Worm (Caenorhabditis elegans) whole organism, L4 larva: Measurements from ENCODE around the gene med-1.
A peak's percentile ranks its signal among the peaks of the same experiment; 100 is the strongest.

Source experiments
- F44E2.7 ChIP-seq: fragments of 200-800 bp; sonication (Bioruptor generic); IDR thresholded peaks from 2 replicates; pipeline ENCODE4 v2.1.2; 2022; ENCODE audit warnings: missing genetic modification characterization, missing compliant biosample characterization
- T20F7.1 ChIP-seq: fragments of 200-800 bp; sonication (Bioruptor generic); optimal IDR thresholded peaks from 2 replicates; lab custom pipeline; 2018; ENCODE audit warnings: mild to moderate bottlenecking, missing genetic modification characterization, missing compliant biosample characterization
- Y105C5A.15 ChIP-seq: fragments of 200-800 bp; sonication (Bioruptor generic); IDR thresholded peaks from 2 replicates; pipeline ENCODE4 v1.3.6; 2022; ENCODE audit warnings: missing genetic modification characterization, missing compliant biosample characterization
- Y48G9A.11 ChIP-seq: fragments of 200-800 bp; sonication (Bioruptor generic); IDR thresholded peaks from 2 replicates; pipeline ENCODE4 v1.3.6; 2022; ENCODE audit warnings: missing genetic modification reagents, missing genetic modification characterization, missing compliant biosample characterization
- Y5F2A.4 ChIP-seq: fragments of 200-800 bp; sonication (Bioruptor generic); optimal IDR thresholded peaks from 2 replicates; lab custom pipeline; 2018; ENCODE audit warnings: mild to moderate bottlenecking, missing genetic modification characterization, missing compliant biosample characterization
- ZK546.5 ChIP-seq, 2 experiments: sonication (generic microtip); optimal IDR thresholded peaks; 2 replicates each; lab custom pipeline; 2017; ENCODE audit warnings: missing biosample characterization in 2 of 2, missing genetic modification characterization in 2 of 2
- aly-2 ChIP-seq: sonication (generic microtip); optimal IDR thresholded peaks from 2 replicates; lab custom pipeline; 2018; ENCODE audit warnings: missing biosample characterization, missing genetic modification characterization
- ceh-32 ChIP-seq: sonication (generic microtip); optimal IDR thresholded peaks from 2 replicates; lab custom pipeline; 2016; ENCODE audit warnings: mild to moderate bottlenecking, missing genetic modification characterization, missing compliant biosample characterization; ENCODE audit not compliant: poor library complexity
- ces-1 ChIP-seq: fragments of 150-350 bp; sonication (generic microtip); optimal IDR thresholded peaks from 4 replicates; lab custom pipeline; 2014; ENCODE audit warnings: missing biosample characterization, missing genetic modification reagents, missing genetic modification characterization
- daf-19 ChIP-seq: fragments of 200-800 bp; sonication (Bioruptor generic); conservative IDR thresholded peaks from 2 replicates; pipeline ENCODE4 v1.3.6; 2022; ENCODE audit warnings: missing genetic modification characterization, missing compliant biosample characterization
- daf-8 ChIP-seq: fragments of 200-800 bp; sonication (Bioruptor generic); IDR thresholded peaks from 2 replicates; pipeline ENCODE4 v1.3.6; 2022; ENCODE audit warnings: missing genetic modification characterization, missing compliant biosample characterization
- dmd-6 ChIP-seq: fragments of 200-800 bp; sonication (Bioruptor generic); IDR thresholded peaks from 2 replicates; pipeline ENCODE4 v1.3.6; 2022; ENCODE audit warnings: missing genetic modification reagents, missing genetic modification characterization, missing compliant biosample characterization
- dmd-8 ChIP-seq: fragments of 200-800 bp; sonication (Bioruptor generic); IDR thresholded peaks from 2 replicates; pipeline ENCODE4 v1.3.6; 2022; ENCODE audit warnings: missing genetic modification characterization, missing compliant biosample characterization
- dmd-9 ChIP-seq: fragments of 200-800 bp; sonication (Bioruptor generic); IDR thresholded peaks from 2 replicates; pipeline ENCODE4 v1.3.6; 2022; ENCODE audit warnings: missing genetic modification reagents, missing genetic modification characterization, missing compliant biosample characterization
- dpl-1 ChIP-seq: fragments of 150-350 bp; optimal IDR thresholded peaks from 2 replicates; lab custom pipeline; 2014; ENCODE audit warnings: missing biosample characterization, missing genetic modification reagents, missing genetic modification characterization
- egl-27 ChIP-seq: sonication (generic microtip); optimal IDR thresholded peaks from 3 replicates; lab custom pipeline; 2017; ENCODE audit warnings: missing biosample characterization, missing genetic modification reagents, missing genetic modification characterization
- egl-43 ChIP-seq: fragments of 200-800 bp; sonication (Bioruptor generic); IDR thresholded peaks from 2 replicates; pipeline ENCODE4 v1.3.6; 2022; ENCODE audit warnings: missing genetic modification reagents, missing genetic modification characterization, missing compliant biosample characterization
- fkh-10 ChIP-seq: fragments of 150-350 bp; optimal IDR thresholded peaks from 2 replicates; lab custom pipeline; 2014; ENCODE audit warnings: missing biosample characterization, missing genetic modification reagents, missing genetic modification characterization
- gei-8 ChIP-seq: fragments of 200-800 bp; sonication (Bioruptor generic); optimal IDR thresholded peaks from 2 replicates; lab custom pipeline; 2018; ENCODE audit warnings: mild to moderate bottlenecking, missing genetic modification characterization, missing compliant biosample characterization
- hlh-11 ChIP-seq: fragments of 200-800 bp; sonication (Bioruptor generic); optimal IDR thresholded peaks from 2 replicates; lab custom pipeline; 2018; ENCODE audit warnings: mild to moderate bottlenecking, missing genetic modification characterization, missing compliant biosample characterization
- hlh-30 ChIP-seq: sonication (generic microtip); optimal IDR thresholded peaks from 2 replicates; lab custom pipeline; 2017; ENCODE audit warnings: antibody characterized with exemption, mild to moderate bottlenecking, missing genetic modification characterization, missing compliant biosample characterization; ENCODE audit not compliant: insufficient read depth
- lim-7 ChIP-seq: fragments of 200-800 bp; sonication (Bioruptor generic); IDR thresholded peaks from 2 replicates; pipeline ENCODE4 v1.3.6; 2022; ENCODE audit warnings: missing genetic modification characterization, missing compliant biosample characterization
- lin-15B ChIP-seq: fragments of 150-350 bp; sonication (generic microtip); optimal IDR thresholded peaks from 3 replicates; lab custom pipeline; 2014; ENCODE audit warnings: missing biosample characterization, missing genetic modification characterization
- lsy-2 ChIP-seq, 2 experiments: fragments of 150-350 bp in 1 of 2; sonication (generic microtip) in 1 of 2; optimal IDR thresholded peaks; 2 replicates each; lab custom pipeline; 2014 to 2017; ENCODE audit warnings: missing biosample characterization in 2 of 2, missing genetic modification characterization in 2 of 2
- mdl-1 ChIP-seq, 2 experiments: fragments of 150-350 bp in 1 of 2; sonication (generic microtip) in 1 of 2; optimal IDR thresholded peaks; 2 replicates each; lab custom pipeline; 2014 to 2017; ENCODE audit warnings: missing biosample characterization in 2 of 2, missing genetic modification characterization in 2 of 2
- mep-1 ChIP-seq: fragments of 150-350 bp; sonication (generic microtip); optimal IDR thresholded peaks from 3 replicates; lab custom pipeline; 2014; ENCODE audit warnings: missing biosample characterization, missing genetic modification characterization
- mxl-2 ChIP-seq: fragments of 200-800 bp; sonication (Bioruptor generic); conservative IDR thresholded peaks from 2 replicates; pipeline ENCODE4 v1.3.6; 2022; ENCODE audit warnings: missing genetic modification reagents, missing genetic modification characterization, missing compliant biosample characterization
- mxl-3 ChIP-seq: fragments of 200-800 bp; sonication (Bioruptor generic); optimal IDR thresholded peaks from 2 replicates; lab custom pipeline; 2018; ENCODE audit warnings: mild to moderate bottlenecking, missing genetic modification characterization, missing compliant biosample characterization
- nhr-11 ChIP-seq: fragments of 150-350 bp; optimal IDR thresholded peaks from 2 replicates; lab custom pipeline; 2014; ENCODE audit warnings: missing biosample characterization, missing genetic modification characterization
- nhr-111 ChIP-seq: fragments of 200-800 bp; sonication (Bioruptor generic); optimal IDR thresholded peaks from 2 replicates; lab custom pipeline; 2018; ENCODE audit warnings: mild to moderate bottlenecking, missing genetic modification characterization, missing compliant biosample characterization
- nhr-48 ChIP-seq: sonication (generic microtip); optimal IDR thresholded peaks from 2 replicates; lab custom pipeline; 2016; ENCODE audit warnings: mild to moderate bottlenecking, missing genetic modification characterization, missing compliant biosample characterization
- nhr-76 ChIP-seq: fragments of 150-350 bp; optimal IDR thresholded peaks from 2 replicates; lab custom pipeline; 2014; ENCODE audit warnings: missing biosample characterization, missing genetic modification characterization
- nhr-77 ChIP-seq: fragments of 150-350 bp; optimal IDR thresholded peaks from 2 replicates; lab custom pipeline; 2014; ENCODE audit warnings: missing biosample characterization, missing genetic modification characterization
- pha-4 ChIP-seq, 2 experiments: fragments of 150-350 bp in 1 of 2; fragments of 200-800 bp in 1 of 2; sonication (Bioruptor generic) in 1 of 2; IDR thresholded peaks in 1 of 2; optimal IDR thresholded peaks in 1 of 2; 2 replicates each; pipeline versions ENCODE4 v1.3.6 to Lab custom; 2014 to 2022; ENCODE audit warnings: missing genetic modification characterization in 2 of 2, missing genetic modification reagents in 2 of 2, missing biosample characterization in 1 of 2, missing compliant biosample characterization in 1 of 2
- php-3 ChIP-seq: fragments of 200-800 bp; sonication (Bioruptor generic); IDR thresholded peaks from 2 replicates; pipeline ENCODE4 v1.3.6; 2022; ENCODE audit warnings: missing genetic modification reagents, missing genetic modification characterization, missing compliant biosample characterization
- pqm-1 ChIP-seq: sonication (generic microtip); optimal IDR thresholded peaks from 2 replicates; lab custom pipeline; 2017; ENCODE audit warnings: missing biosample characterization, missing genetic modification characterization
- set-16 ChIP-seq: fragments of 200-800 bp; sonication (Bioruptor generic); IDR thresholded peaks from 2 replicates; pipeline ENCODE4 v1.3.6; 2022; ENCODE audit warnings: missing genetic modification reagents, missing genetic modification characterization, missing compliant biosample characterization
- snpc-1.2 ChIP-seq: fragments of 200-800 bp; sonication (Bioruptor generic); IDR thresholded peaks from 2 replicates; pipeline ENCODE4 v1.3.6; 2022; ENCODE audit warnings: missing genetic modification reagents, missing genetic modification characterization, missing compliant biosample characterization
- snpc-4 ChIP-seq: fragments of 150-350 bp; optimal IDR thresholded peaks from 2 replicates; lab custom pipeline; 2014; ENCODE audit warnings: missing biosample characterization, missing genetic modification characterization
- tag-97 ChIP-seq: fragments of 200-800 bp; sonication (Bioruptor generic); IDR thresholded peaks from 2 replicates; pipeline ENCODE4 v1.3.6; 2022; ENCODE audit warnings: missing genetic modification characterization, missing compliant biosample characterization
- tra-1 ChIP-seq: fragments of 200-800 bp; sonication (Bioruptor generic); IDR thresholded peaks from 2 replicates; pipeline ENCODE4 v1.3.6; 2022; ENCODE audit warnings: missing genetic modification reagents, missing genetic modification characterization, missing compliant biosample characterization
- unc-39 ChIP-seq: sonication (generic microtip); optimal IDR thresholded peaks from 2 replicates; lab custom pipeline; 2017; ENCODE audit warnings: missing biosample characterization, missing genetic modification characterization
- unc-62 ChIP-seq, 3 experiments: fragments of 150-350 bp in 1 of 3; sonication (generic microtip); optimal IDR thresholded peaks in 2 of 3; peaks in 1 of 3; 1 replicate in 1 of 3; 2 replicates in 2 of 3; lab custom pipeline; 2014 to 2017; ENCODE audit warnings: missing biosample characterization in 3 of 3, missing genetic modification characterization in 3 of 3, missing genetic modification reagents in 3 of 3, missing genotype in 1 of 3
- vab-7 ChIP-seq: fragments of 200-800 bp; sonication (Bioruptor generic); IDR thresholded peaks from 2 replicates; pipeline ENCODE4 v1.3.6; 2022; ENCODE audit warnings: missing genetic modification reagents, missing genetic modification characterization, missing compliant biosample characterization
- zag-1 ChIP-seq: fragments of 150-350 bp; optimal IDR thresholded peaks from 2 replicates; lab custom pipeline; 2014; ENCODE audit warnings: missing biosample characterization, missing genetic modification characterization
- zip-11 ChIP-seq: fragments of 200-800 bp; sonication (Bioruptor generic); IDR thresholded peaks from 2 replicates; pipeline ENCODE4 v1.3.6; 2022; ENCODE audit warnings: missing genetic modification characterization, missing compliant biosample characterization
- zip-2 ChIP-seq: fragments of 150-350 bp; optimal IDR thresholded peaks from 2 replicates; lab custom pipeline; 2014; ENCODE audit warnings: missing biosample characterization, missing genetic modification characterization

The med-1 gene

ce11 chrX:12452143-12452570 lies 21.7 kb downstream of the med-1 start (continued):
- TF ChIP-seq ceh-32 (tag; lab: Kevin White, UChicago) (no peak), fkh-10 (GFP tag; lab: Kevin White, UChicago) (peak; percentile 56), pha-4 (GFP tag; IDR thresholded peaks at IDR 0.05; lab: Robert Waterston, UW) (no peak), pha-4 (tag; optimal IDR thresholded peaks at IDR 0.05; lab: Kevin White, UChicago) (no peak), egl-27 (tag; lab: Kevin White, UChicago) (no peak), lim-7 (GFP tag; lab: Robert Waterston, UW) (no peak), tra-1 (GFP tag; lab: Robert Waterston, UW) (0 out of 2 replicates have a peak, but pooled peaks have one; percentile 57), zip-2 (no peak), dmd-6 (0 out of 2 replicates have a peak, but pooled peaks have one; percentile 52), daf-8 (no peak), Y48G9A.11 (no peak), pqm-1 (tag; lab: Kevin White, UChicago) (no peak), unc-62 (GFP tag; optimal IDR thresholded peaks at IDR 0.05 in 1 of 2; lab: Kevin White, UChicago) (peak in 1 of 2 experiments; percentile 15), unc-62 (tag; optimal IDR thresholded peaks at IDR 0.05; lab: Kevin White, UChicago) (no peak), zag-1 (tag; lab: Kevin White, UChicago) (no peak)

- TF ChIP-seq dmd-8: no peak
- no peak for TF ChIP-seq Y5F2A.4
- TF ChIP-seq Y105C5A.15: no peak
- no peak for TF ChIP-seq ZK546.5 (tag; optimal IDR thresholded peaks at IDR 0.05; lab: Kevin White, UChicago)
- no peak for TF ChIP-seq gei-8
- no peak for TF ChIP-seq unc-62 (GFP tag; optimal IDR thresholded peaks at IDR 0.05 in 1 of 2; lab: Kevin White, UChicago)
- TF ChIP-seq unc-62 (tag; optimal IDR thresholded peaks at IDR 0.05; lab: Kevin White, UChicago): no peak
- TF ChIP-seq aly-2 (tag; lab: Kevin White, UChicago): no peak
- TF ChIP-seq nhr-77 (tag; lab: Kevin White, UChicago): peak; percentile 13
- no peak for TF ChIP-seq set-16 (GFP tag; lab: Robert Waterston, UW)
- TF ChIP-seq T20F7.1 (GFP tag; lab: Kevin White, UChicago): no peak
- no peak for TF ChIP-seq unc-39 (tag; lab: Kevin White, UChicago)
- no peak for TF ChIP-seq pha-4 (GFP tag; IDR thresholded peaks at IDR 0.05; lab: Robert Waterston, UW)
- TF ChIP-seq pha-4 (tag; optimal IDR thresholded peaks at IDR 0.05; lab: Kevin White, UChicago): peak; percentile 45
- TF ChIP-seq tag-97 (GFP tag; lab: Robert Waterston, UW): no peak
- no peak for TF ChIP-seq lin-15B (tag; lab: Kevin White, UChicago)
- TF ChIP-seq dmd-9 (GFP tag; lab: Robert Waterston, UW): no peak
- TF ChIP-seq snpc-4 (tag; lab: Kevin White, UChicago): no peak
- peak in 1 of 2 experiments; percentile 68 for TF ChIP-seq lsy-2 (tag; optimal IDR thresholded peaks at IDR 0.05; lab: Kevin White, UChicago)
- TF ChIP-seq lim-7 (GFP tag; lab: Robert Waterston, UW): no peak
- no peak for TF ChIP-seq nhr-48 (tag; lab: Kevin White, UChicago)
- no peak for TF ChIP-seq egl-43 (GFP tag; lab: Robert Waterston, UW)
- TF ChIP-seq nhr-11 (tag; lab: Kevin White, UChicago): peak; percentile 41
- peak; percentile 36 for TF ChIP-seq dpl-1
- TF ChIP-seq vab-7 (GFP tag; lab: Robert Waterston, UW): no peak
- no peak for TF ChIP-seq daf-19 (GFP tag; lab: Robert Waterston, UW)
- no peak for TF ChIP-seq fkh-10 (GFP tag; lab: Kevin White, UChicago)
- no peak for TF ChIP-seq daf-8
- peak; percentile 22 for TF ChIP-seq mxl-3 (GFP tag; lab: Kevin White, UChicago)
- no peak for TF ChIP-seq ces-1
- no peak for TF ChIP-seq Y48G9A.11
- TF ChIP-seq nhr-76 (tag; lab: Kevin White, UChicago): no peak
- TF ChIP-seq F44E2.7 (GFP tag; lab: Robert Waterston, UW): no peak
- TF ChIP-seq mxl-2 (GFP tag; lab: Robert Waterston, UW): no peak
- TF ChIP-seq pqm-1 (tag; lab: Kevin White, UChicago): no peak
- no peak for TF ChIP-seq nhr-111 (GFP tag; lab: Kevin White, UChicago)
- TF ChIP-seq mep-1 (tag; lab: Kevin White, UChicago): peak; percentile 79
- TF ChIP-seq hlh-30 (tag; lab: Kevin White, UChicago): peak; percentile 34
- TF ChIP-seq mdl-1 (tag; optimal IDR thresholded peaks at IDR 0.05; lab: Kevin White, UChicago): no peak
- no peak for TF ChIP-seq snpc-1.2 (GFP tag; lab: Robert Waterston, UW)
- peak; percentile 32 for TF ChIP-seq hlh-11 (tag; lab: Kevin White, UChicago)
- no peak for TF ChIP-seq zip-11 (GFP tag; lab: Robert Waterston, UW)
- 0 out of 2 replicates have a peak, but pooled peaks have one; percentile 11 for TF ChIP-seq php-3 (GFP tag; lab: Robert Waterston, UW)
These were observed 23.9 kb downstream of the med-1 start, which contains the start of the genes T18D3.9 and T18D3.1 for ce11 chrX:12454290-12454795. TSS of gene T18D3.9 (minus strand) at chrX:12454457. TSS of gene T18D3.1 (plus strand) at chrX:12454745.
